Worm (Caenorhabditis elegans): ENCODE results near the gene clhm-1.

DNA sequence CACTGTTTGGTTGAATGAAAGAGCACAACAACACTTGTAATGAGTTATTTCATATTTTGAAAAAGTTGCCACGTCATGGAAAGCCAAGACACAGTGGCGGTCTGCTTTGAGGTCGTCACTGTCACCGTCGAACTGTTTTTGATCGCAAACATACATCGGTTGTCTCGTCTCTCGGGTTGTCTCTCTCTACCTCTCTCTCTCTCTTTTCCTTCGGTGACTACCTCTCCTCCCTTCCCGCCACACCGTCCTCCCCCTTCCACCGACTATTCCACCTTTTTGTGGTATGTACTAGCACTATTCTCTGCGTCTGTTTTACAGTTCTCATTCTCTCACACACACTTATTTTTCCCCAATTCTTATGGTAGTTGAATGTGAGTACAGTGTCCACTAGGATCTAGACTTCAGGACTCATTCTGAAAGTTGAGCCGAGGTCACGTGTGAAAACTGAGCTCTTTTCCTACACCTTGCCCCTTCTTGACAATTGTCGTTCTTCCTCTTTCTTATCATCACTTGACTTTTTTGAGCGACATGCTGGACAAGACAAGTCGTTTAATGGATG, 36.9 kb downstream of the clhm-1 start:
- TF ChIP-seq elt-3 (tag; optimal IDR thresholded peaks at IDR 0.05), result no peak
- TF ChIP-seq ceh-39 (tag; optimal IDR thresholded peaks at IDR 0.05), result no peak
- no peak for TF ChIP-seq bed-3 (GFP tag; optimal IDR thresholded peaks at IDR 0.05)

Measured in whole organism, mixed stage, embryonic.